Worm (Caenorhabditis elegans): Measurements from ENCODE around the gene ZK512.4.

Gene ZK512.4

DNA sequence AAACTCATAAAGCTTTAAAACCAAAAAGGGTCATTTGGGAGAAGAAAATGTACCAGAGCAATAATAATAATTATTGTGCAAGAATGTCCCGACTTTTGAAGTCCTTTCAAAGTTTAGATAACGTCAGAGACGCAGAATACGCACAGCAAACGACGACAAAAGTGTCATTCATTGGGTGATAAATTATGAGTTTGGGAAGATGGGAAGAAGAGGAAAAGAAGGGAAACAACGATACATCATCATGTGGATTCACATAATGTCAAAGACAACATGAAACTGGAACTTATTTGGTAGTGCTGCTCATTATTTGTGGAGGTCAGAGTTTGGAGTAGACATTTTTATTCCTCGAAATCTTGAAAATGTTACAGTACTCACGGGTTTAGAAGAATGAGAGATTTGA is 32.7 kb downstream of the ZK512.4 start:
- TF ChIP-seq lin-13 (GFP tag; optimal IDR thresholded peaks at IDR 0.05) = no peak
- no peak for TF ChIP-seq nhr-237 (tag; optimal IDR thresholded peaks at IDR 0.05)
- TF ChIP-seq hlh-4 (tag; optimal IDR thresholded peaks at IDR 0.05) = no peak
- TF ChIP-seq aly-2 (tag; optimal IDR thresholded peaks at IDR 0.05) = no peak
- no peak for TF ChIP-seq egl-13 (tag; optimal IDR thresholded peaks at IDR 0.05)
- no peak for TF ChIP-seq lin-39 (tag; optimal IDR thresholded peaks at IDR 0.05)
- TF ChIP-seq Y116A8C.19 (tag; optimal IDR thresholded peaks at IDR 0.05; ENCODE audit: borderline replicate concordance) = no peak
- TF ChIP-seq mep-1 (tag; optimal IDR thresholded peaks at IDR 0.05) = no peak
- TF ChIP-seq xbp-1 (tag; optimal IDR thresholded peaks at IDR 0.05) = no peak
- TF ChIP-seq nhr-12 (tag; optimal IDR thresholded peaks at IDR 0.05) = no peak
- TF ChIP-seq dpl-1 (GFP tag; optimal IDR thresholded peaks at IDR 0.05) = no peak
- TF ChIP-seq ceh-8 (GFP tag; optimal IDR thresholded peaks at IDR 0.05) = no peak
- no peak for TF ChIP-seq fos-1 (tag; optimal IDR thresholded peaks at IDR 0.05)
- no peak for TF ChIP-seq mef-2 (tag; optimal IDR thresholded peaks at IDR 0.05)

DNA sequence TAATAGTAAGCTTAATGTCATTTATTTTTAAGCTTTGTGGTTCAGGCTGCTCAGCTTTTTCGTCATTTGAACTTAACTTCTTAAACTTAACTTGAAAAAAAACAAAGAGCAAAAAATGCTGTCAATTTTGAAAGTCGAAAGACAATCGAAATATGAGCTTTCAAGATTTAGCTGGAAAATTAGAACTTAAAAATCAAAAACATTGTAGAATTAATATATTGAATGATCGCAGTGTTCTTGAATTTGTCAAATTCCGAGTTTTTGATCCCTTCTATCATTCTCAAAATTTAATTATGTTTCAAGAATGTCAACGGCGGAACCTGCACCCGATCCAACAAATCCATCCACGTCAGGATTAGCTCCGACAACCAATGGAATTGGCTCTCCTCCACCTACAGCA is 36.1 kb downstream of the ZK512.4 start, which contains the start of gene tax-4:
Gene tax-4 (plus strand): TSS at position 301 of the 400 bp plus-strand sequence.
- TF ChIP-seq tlp-1 (tag; optimal IDR thresholded peaks at IDR 0.05) = no peak
- TF ChIP-seq fos-1 (tag; optimal IDR thresholded peaks at IDR 0.05) = no peak
- no peak for TF ChIP-seq lin-13 (GFP tag; optimal IDR thresholded peaks at IDR 0.05)
- no peak for TF ChIP-seq fkh-8 (tag; optimal IDR thresholded peaks at IDR 0.05)
- no peak for TF ChIP-seq unc-98 (GFP tag; IDR thresholded peaks at IDR 0.05)
- TF ChIP-seq pax-3 (tag; optimal IDR thresholded peaks at IDR 0.05) = no peak
- no peak for TF ChIP-seq nhr-12 (tag; optimal IDR thresholded peaks at IDR 0.05)
- TF ChIP-seq elt-2 (tag; optimal IDR thresholded peaks at IDR 0.05) = no peak
- TF ChIP-seq nhr-11 (tag; optimal IDR thresholded peaks at IDR 0.05) = no peak
- no peak for TF ChIP-seq ces-1 (GFP tag; optimal IDR thresholded peaks at IDR 0.05)
- TF ChIP-seq alr-1 (tag; optimal IDR thresholded peaks at IDR 0.05; ENCODE audit: borderline replicate concordance) = no peak
- TF ChIP-seq sox-4 (tag; optimal IDR thresholded peaks at IDR 0.05) = no peak
- no peak for TF ChIP-seq nhr-237 (tag; optimal IDR thresholded peaks at IDR 0.05)
- no peak for TF ChIP-seq zip-4 (GFP tag; optimal IDR thresholded peaks at IDR 0.05)
- no peak for TF ChIP-seq dpl-1 (GFP tag; optimal IDR thresholded peaks at IDR 0.05)
- TF ChIP-seq lin-14 (GFP tag; optimal IDR thresholded peaks at IDR 0.05) = no peak
- no peak for TF ChIP-seq vab-15 (tag; optimal IDR thresholded peaks at IDR 0.05)
- no peak for TF ChIP-seq egl-27 (tag; optimal IDR thresholded peaks at IDR 0.05)
- no peak for TF ChIP-seq C04F5.9 (tag; optimal IDR thresholded peaks at IDR 0.05)
- no peak for TF ChIP-seq zag-1 (tag; optimal IDR thresholded peaks at IDR 0.05)

DNA sequence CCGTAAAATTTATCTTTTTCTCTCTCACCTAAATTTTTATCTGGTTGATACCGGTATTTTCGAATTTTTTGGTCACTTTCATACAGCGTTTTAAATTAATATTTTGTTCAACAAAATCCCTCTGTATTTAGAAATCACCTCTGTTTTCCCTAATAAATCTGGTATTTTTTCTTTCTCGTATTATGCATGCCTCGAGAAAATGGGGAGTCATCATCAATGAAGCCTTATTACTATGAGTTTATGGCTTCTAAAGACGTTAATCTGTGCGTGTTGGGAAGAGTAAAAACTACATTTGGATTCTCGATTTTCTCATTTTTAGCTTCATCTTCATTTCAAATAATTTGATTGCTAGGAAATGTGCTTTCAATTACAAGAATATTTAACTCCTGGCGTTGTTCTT is 40.6 kb downstream of the ZK512.4 start, which contains the start of gene ZC84.7:
Gene ZC84.7 (plus strand): TSS at position 301 of the 400 bp plus-strand sequence.
- TF ChIP-seq unc-62 (GFP tag; optimal IDR thresholded peaks at IDR 0.05) (no peak), pax-3 (tag; optimal IDR thresholded peaks at IDR 0.05) (no peak), efl-1 (optimal IDR thresholded peaks at IDR 0.05) (no peak), efl-1 (GFP tag; optimal IDR thresholded peaks at IDR 0.05 in 1 of 2) (peak in 1 of 2 experiments; percentile 5), ztf-11 (tag; optimal IDR thresholded peaks at IDR 0.05) (no peak), nhr-19 (GFP tag; conservative IDR thresholded peaks at IDR 0.05) (no peak)

DNA sequence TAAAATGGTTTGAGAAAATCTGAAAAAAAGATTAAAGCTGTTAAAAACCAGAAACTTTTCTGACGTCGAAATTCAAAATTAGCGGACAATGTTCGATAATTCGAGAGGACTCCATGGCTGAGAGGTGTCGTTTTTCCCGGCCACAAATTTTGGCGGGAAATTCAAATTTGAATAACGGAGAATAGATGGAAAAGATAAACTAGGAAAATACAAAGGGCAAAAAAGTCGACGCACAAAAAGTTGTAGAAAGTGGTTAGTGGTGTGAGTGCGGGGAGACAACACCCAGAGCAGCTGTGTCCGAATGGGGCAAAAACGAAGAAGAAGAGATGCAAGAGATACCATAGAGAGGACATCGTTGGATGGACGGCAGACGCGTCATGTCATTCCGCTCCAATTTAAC is 46.0 kb downstream of the ZK512.4 start, which contains the start of gene cls-3:
Gene cls-3 (minus strand): TSS at position 19 of the 400 bp plus-strand sequence.
- TF ChIP-seq elt-2 (tag; optimal IDR thresholded peaks at IDR 0.05) (no peak), rnt-1 (tag; optimal IDR thresholded peaks at IDR 0.05) (peak; percentile 88), blmp-1 (tag; optimal IDR thresholded peaks at IDR 0.05) (no peak), nhr-20 (tag; optimal IDR thresholded peaks at IDR 0.05) (peak; percentile 43), pag-3 (tag; optimal IDR thresholded peaks at IDR 0.05; ENCODE audit: borderline replicate concordance, insufficient read depth) (no peak), nhr-12 (tag; optimal IDR thresholded peaks at IDR 0.05) (no peak), dsc-1 (tag; optimal IDR thresholded peaks at IDR 0.05) (peak; percentile 62), nhr-71 (tag; optimal IDR thresholded peaks at IDR 0.05) (peak; percentile 81), lsy-2 (tag; optimal IDR thresholded peaks at IDR 0.05) (peak; percentile 61 to 76), fkh-8 (tag; optimal IDR thresholded peaks at IDR 0.05) (no peak), lin-39 (tag; optimal IDR thresholded peaks at IDR 0.05) (peak; percentile 26), Y116A8C.19 (tag; optimal IDR thresholded peaks at IDR 0.05; ENCODE audit: borderline replicate concordance) (no peak), irx-1 (tag; optimal IDR thresholded peaks at IDR 0.05) (peak; percentile 33), nhr-11 (tag; optimal IDR thresholded peaks at IDR 0.05) (no peak), F16B12.6 (tag; optimal IDR thresholded peaks at IDR 0.05) (peak; percentile 54), dpl-1 (GFP tag; optimal IDR thresholded peaks at IDR 0.05) (peak; percentile 88 to 92 (median 90)), egl-13 (tag; optimal IDR thresholded peaks at IDR 0.05) (peak; percentile 13), tbx-2 (tag; optimal IDR thresholded peaks at IDR 0.05) (peak; percentile 25), lin-15B (tag; optimal IDR thresholded peaks at IDR 0.05) (no peak), C16A3.4 (tag; optimal IDR thresholded peaks at IDR 0.05) (peak; percentile 56), nhr-19 (GFP tag; conservative IDR thresholded peaks at IDR 0.05) (peak; percentile 53), unc-62 (GFP tag; optimal IDR thresholded peaks at IDR 0.05) (no peak), hpl-2 (GFP tag; optimal IDR thresholded peaks at IDR 0.05) (no peak)
